Worm (Caenorhabditis elegans) whole organism, young adult: ENCODE data around the gene B0348.1.

Experiments used
- B0261.1 ChIP-seq: sonication (generic microtip); optimal IDR thresholded peaks from 2 replicates; lab custom pipeline; 2016; ENCODE audit warnings: mild to moderate bottlenecking, missing genetic modification characterization, moderate library complexity, missing compliant biosample characterization
- C06A6.2 ChIP-seq: fragments of 200-800 bp; sonication (Bioruptor generic); conservative IDR thresholded peaks from 2 replicates; pipeline ENCODE4 v1.3.6; 2022; ENCODE audit warnings: missing genetic modification characterization, missing compliant biosample characterization
- F37B4.10 ChIP-seq: fragments of 200-800 bp; sonication (Bioruptor generic); IDR thresholded peaks from 2 replicates; pipeline ENCODE4 v1.3.6; 2022; ENCODE audit warnings: missing genetic modification characterization, missing compliant biosample characterization
- Y56A3A.18 ChIP-seq: fragments of 200-800 bp; sonication (Bioruptor generic); IDR thresholded peaks from 2 replicates; pipeline ENCODE4 v1.3.6; 2022; ENCODE audit warnings: missing genetic modification reagents, missing genetic modification characterization, missing compliant biosample characterization
- ceh-79 ChIP-seq: sonication (generic microtip); optimal IDR thresholded peaks from 2 replicates; lab custom pipeline; 2017; ENCODE audit warnings: mild to moderate bottlenecking, missing genetic modification characterization, missing compliant biosample characterization
- hsf-1 ChIP-seq: fragments of 200-800 bp; sonication (Bioruptor generic); IDR thresholded peaks from 2 replicates; pipeline ENCODE4 v1.3.6; 2022; ENCODE audit warnings: missing genetic modification reagents, missing genetic modification characterization, missing compliant biosample characterization
- snpc-4 ChIP-seq, 5 experiments: fragments of 150-350 bp in 1 of 5; sonication (generic microtip) in 4 of 5; optimal IDR thresholded peaks; 2 replicates each; lab custom pipeline; 2014 to 2018; ENCODE audit warnings: missing genetic modification characterization in 5 of 5, missing biosample characterization in 3 of 5, antibody characterized with exemption in 2 of 5, mild to moderate bottlenecking in 2 of 5, missing compliant biosample characterization in 2 of 5, missing genotype in 2 of 5, moderate library complexity in 2 of 5, missing genetic modification reagents in 1 of 5
- unc-62 ChIP-seq: fragments of 150-350 bp; optimal IDR thresholded peaks from 2 replicates; lab custom pipeline; 2014; ENCODE audit warnings: missing biosample characterization, missing genetic modification reagents, missing genetic modification characterization

DNA sequence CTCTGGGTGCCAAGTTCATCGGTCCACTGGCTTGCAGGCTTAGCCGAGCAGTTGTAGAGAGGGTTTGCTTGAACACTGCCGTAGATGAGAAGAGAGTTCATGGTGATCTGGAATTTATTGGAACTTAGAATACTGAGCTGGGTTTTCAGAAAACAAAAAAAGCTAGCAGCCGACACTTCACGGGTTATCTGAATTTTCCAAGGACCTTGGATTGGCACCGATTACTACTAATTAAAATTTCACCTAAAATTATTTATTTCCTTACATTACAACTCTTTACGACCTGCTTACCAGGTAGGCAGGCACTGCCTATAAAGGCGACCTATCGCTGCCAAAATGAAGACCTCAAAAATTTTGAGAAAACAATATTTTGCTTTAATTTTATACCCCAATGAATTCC lies 7.2 kb downstream of the B0348.1 start, which contains the start of gene srt-52:
- TF ChIP-seq snpc-4 (GFP tag; optimal IDR thresholded peaks at IDR 0.05; lab: Kevin White, UChicago) (no peak), snpc-4 (tag; optimal IDR thresholded peaks at IDR 0.05; lab: Kevin White, UChicago) (no peak), B0261.1 (tag; lab: Kevin White, UChicago) (no peak), Y56A3A.18 (GFP tag; lab: Robert Waterston, UW) (no peak), F37B4.10 (GFP tag; lab: Robert Waterston, UW) (no peak), ceh-79 (tag; lab: Kevin White, UChicago) (no peak), hsf-1 (GFP tag; lab: Robert Waterston, UW) (no peak), unc-62 (GFP tag; lab: Kevin White, UChicago) (no peak), C06A6.2 (GFP tag; lab: Robert Waterston, UW) (no peak)
